Fruit fly (Drosophila melanogaster): ENCODE measurements around the gene CG12320.
A peak's percentile ranks its signal among the peaks of the same experiment; 100 is the strongest.

CG12320 gene

dm6 chr3R:18223434-18223833 lies 29.1 kb downstream of the CG12320 start, which contains the start of the genes mTerf5 and Non3 (continued):
- TF ChIP-seq CG3065 (GFP tag; optimal IDR thresholded peaks at IDR 0.05) (peak; percentile 21), PHDP (tag; optimal IDR thresholded peaks at IDR 0.05) (peak; percentile 60), CG34376 (GFP tag; optimal IDR thresholded peaks at IDR 0.05) (no peak), Atf3 (GFP tag; optimal IDR thresholded peaks at IDR 0.05) (no peak), CG34224 (GFP tag; IDR thresholded peaks at IDR 0.05; ENCODE audit: partially characterized antibody) (peak; percentile 90), CG14710 (tag; optimal IDR thresholded peaks at IDR 0.05) (peak; percentile 78), scrt (GFP tag; optimal IDR thresholded peaks at IDR 0.05) (peak; percentile 96), Xrp1 (GFP tag; IDR thresholded peaks at IDR 0.05) (peak; percentile 73), CG43689 (GFP tag; IDR thresholded peaks at IDR 0.05) (0 out of 2 replicates have a peak, but pooled peaks have one; percentile 12), CG16779 (GFP tag; IDR thresholded peaks at IDR 0.05) (no peak), zfh1 (GFP tag; IDR thresholded peaks at IDR 0.05) (peak; percentile 58; the same call in 1 of the 3 replicates), otp (GFP tag; IDR thresholded peaks at IDR 0.05) (no peak), bcd (GFP tag; optimal IDR thresholded peaks at IDR 0.05) (peak; percentile 44), CG30431 (GFP tag; optimal IDR thresholded peaks at IDR 0.05) (peak; percentile 12), bsh (GFP tag; optimal IDR thresholded peaks at IDR 0.05) (peak in 1 of 2 experiments; percentile 69), BEAF-32 (GFP tag; optimal IDR thresholded peaks at IDR 0.05) (peak; percentile 81), CG13775 (GFP tag; optimal IDR thresholded peaks at IDR 0.05) (peak; percentile 83), tio (GFP tag; optimal IDR thresholded peaks at IDR 0.05) (no peak), exex (tag; optimal IDR thresholded peaks at IDR 0.05) (peak; percentile 12), CG32772 (GFP tag; IDR thresholded peaks at IDR 0.05) (0 out of 2 replicates have a peak, but pooled peaks have one; percentile 15), dm (GFP tag; optimal IDR thresholded peaks at IDR 0.05) (peak; percentile 88), HLH54F (GFP tag; optimal IDR thresholded peaks at IDR 0.05) (peak; percentile 33), esg (GFP tag; conservative IDR thresholded peaks at IDR 0.05) (peak; percentile 55), fd96Cb (tag; optimal IDR thresholded peaks at IDR 0.05) (peak; percentile 40), CG18476 (GFP tag; optimal IDR thresholded peaks at IDR 0.05) (peak; percentile 10), luna (GFP tag; optimal IDR thresholded peaks at IDR 0.05) (no peak), Usf (GFP tag; optimal IDR thresholded peaks at IDR 0.05) (no peak), corto (GFP tag; optimal IDR thresholded peaks at IDR 0.05) (no peak), D (optimal IDR thresholded peaks at IDR 0.05) (no peak), D (GFP tag; optimal IDR thresholded peaks at IDR 0.05) (no peak), crol (GFP tag; IDR thresholded peaks at IDR 0.05) (no peak), inv (GFP tag; IDR thresholded peaks at IDR 0.05; ENCODE audit: partially characterized antibody) (peak; percentile 85), CG9609 (GFP tag; optimal IDR thresholded peaks at IDR 0.05) (no peak), CG14014 (GFP tag; IDR thresholded peaks at IDR 0.05) (no peak), da (GFP tag; optimal IDR thresholded peaks at IDR 0.05) (no peak), CG5245 (GFP tag; optimal IDR thresholded peaks at IDR 0.05) (no peak), sim (GFP tag; IDR thresholded peaks at IDR 0.05) (no peak), CkIIα-i1 (GFP tag; IDR thresholded peaks at IDR 0.05) (no peak), CG14667 (GFP tag; IDR thresholded peaks at IDR 0.05) (no peak), ap (GFP tag; IDR thresholded peaks at IDR 0.05) (no peak), fd3F (GFP tag; optimal IDR thresholded peaks at IDR 0.05) (peak; percentile 23), CG4820 (GFP tag; optimal IDR thresholded peaks at IDR 0.05) (peak; percentile 42), CG12236 (GFP tag; optimal IDR thresholded peaks at IDR 0.05) (no peak), CG10321 (GFP tag; IDR thresholded peaks at IDR 0.05) (no peak), CG4282 (GFP tag; optimal IDR thresholded peaks at IDR 0.05) (no peak), CG17186 (GFP tag; optimal IDR thresholded peaks at IDR 0.05) (peak; percentile 33), CG8765 (GFP tag; IDR thresholded peaks at IDR 0.05) (peak; percentile 31; the same call in 1 of the 2 replicates), amos (GFP tag; IDR thresholded peaks at IDR 0.05; ENCODE audit: partially characterized antibody) (peak; percentile 84), gce (GFP tag; IDR thresholded peaks at IDR 0.05) (no peak), CG10431 (GFP tag; optimal IDR thresholded peaks at IDR 0.05) (no peak), odd (GFP tag; optimal IDR thresholded peaks at IDR 0.05) (peak; percentile 33), dati (GFP tag; IDR thresholded peaks at IDR 0.05) (no peak)

All from whole organism, embryonic.